Fruit fly (Drosophila melanogaster) whole organism, embryonic: ENCODE results near the gene crc.

Experiments
- Antp ChIP-seq: fragments of 200-800 bp; sonication (Bioruptor generic); optimal IDR thresholded peaks from 3 replicates; lab custom pipeline; 2016; ENCODE audit warnings: missing biosample characterization, missing genetic modification characterization
- BEAF-32 ChIP-seq: fragments of 200-800 bp; sonication (Bioruptor generic); optimal IDR thresholded peaks from 3 replicates; lab custom pipeline; 2017; ENCODE audit warnings: missing biosample characterization, missing genetic modification characterization, mild to moderate bottlenecking, moderate library complexity, missing genetic modification reagents
- CG10979 ChIP-seq: fragments of 200-800 bp; sonication (Bioruptor generic); optimal IDR thresholded peaks from 2 replicates; lab custom pipeline; 2018; ENCODE audit warnings: missing biosample characterization, mild to moderate bottlenecking, missing genetic modification characterization, moderate library complexity
- CG1233 ChIP-seq: fragments of 200-800 bp; sonication (Bioruptor generic); optimal IDR thresholded peaks from 4 replicates; lab custom pipeline; 2018; ENCODE audit warnings: missing biosample characterization, mild to moderate bottlenecking, missing genetic modification characterization
- CG12659 ChIP-seq: fragments of 200-800 bp; sonication (Bioruptor generic); optimal IDR thresholded peaks from 3 replicates; lab custom pipeline; 2017; ENCODE audit warnings: mild to moderate bottlenecking, missing biosample characterization, missing genetic modification reagents, missing genetic modification characterization
- CG13287 ChIP-seq: fragments of 200-800 bp; sonication (Bioruptor generic); IDR thresholded peaks from 2 replicates; pipeline ENCODE4 v1.3.6; 2022; ENCODE audit warnings: missing biosample characterization, missing genetic modification characterization; ENCODE audit not compliant: partially characterized antibody
- CG14710 ChIP-seq: fragments of 200-800 bp; sonication (Bioruptor generic); optimal IDR thresholded peaks from 3 replicates; lab custom pipeline; 2019; ENCODE audit warnings: missing biosample characterization, mild to moderate bottlenecking, missing genetic modification characterization, moderate library complexity
- CG15514 ChIP-seq: fragments of 200-800 bp; sonication (Bioruptor generic); optimal IDR thresholded peaks from 3 replicates; lab custom pipeline; 2017; ENCODE audit warnings: missing biosample characterization, missing genetic modification characterization, mild to moderate bottlenecking, moderate library complexity, missing genetic modification reagents
- CG16813 ChIP-seq: fragments of 200-800 bp; sonication (Bioruptor generic); IDR thresholded peaks from 3 replicates; pipeline ENCODE4 v1.3.6; 2022; ENCODE audit warnings: missing biosample characterization, missing genetic modification characterization; ENCODE audit not compliant: partially characterized antibody
- CG17359 ChIP-seq: fragments of 200-800 bp; sonication (Bioruptor generic); optimal IDR thresholded peaks from 3 replicates; lab custom pipeline; 2018; ENCODE audit warnings: missing biosample characterization, mild to moderate bottlenecking, missing genetic modification characterization, moderate library complexity
- CG17568 ChIP-seq: fragments of 200-800 bp; sonication (Bioruptor generic); optimal IDR thresholded peaks from 2 replicates; lab custom pipeline; 2018; ENCODE audit warnings: missing biosample characterization, mild to moderate bottlenecking, missing genetic modification characterization, moderate library complexity
- CG17829 ChIP-seq: fragments of 200-800 bp; optimal IDR thresholded peaks from 2 replicates; lab custom pipeline; 2019; ENCODE audit warnings: missing biosample characterization, mild to moderate bottlenecking, missing genetic modification characterization, moderate library complexity
- CG18262 ChIP-seq: fragments of 200-800 bp; optimal IDR thresholded peaks from 3 replicates; lab custom pipeline; 2019; ENCODE audit warnings: missing biosample characterization, mild to moderate bottlenecking, missing genetic modification characterization, moderate library complexity
- CG2116 ChIP-seq: fragments of 200-800 bp; sonication (Bioruptor generic); optimal IDR thresholded peaks from 3 replicates; lab custom pipeline; 2018; ENCODE audit warnings: missing biosample characterization, mild to moderate bottlenecking, missing genetic modification characterization
- CG3281 ChIP-seq: fragments of 200-800 bp; sonication (Bioruptor generic); optimal IDR thresholded peaks from 3 replicates; lab custom pipeline; 2017; ENCODE audit warnings: missing biosample characterization, mild to moderate bottlenecking, missing genetic modification characterization
- CG34224 ChIP-seq: fragments of 200-800 bp; sonication (Bioruptor generic); IDR thresholded peaks from 3 replicates; pipeline ENCODE4 v1.3.6; 2022; ENCODE audit warnings: missing biosample characterization, missing genetic modification characterization; ENCODE audit not compliant: partially characterized antibody
- CG4424 ChIP-seq: fragments of 200-800 bp; sonication (Bioruptor generic); optimal IDR thresholded peaks from 3 replicates; lab custom pipeline; 2016; ENCODE audit warnings: missing biosample characterization, missing genetic modification characterization
- CG5180 ChIP-seq: fragments of 200-800 bp; sonication (Bioruptor generic); optimal IDR thresholded peaks from 3 replicates; lab custom pipeline; 2017; ENCODE audit warnings: missing biosample characterization, missing genetic modification characterization, mild to moderate bottlenecking, moderate library complexity, missing genetic modification reagents
- CG8290 ChIP-seq, 3 experiments: fragments of 200-800 bp; sonication (Bioruptor generic); optimal IDR thresholded peaks; 2 replicates each; lab custom pipeline; 2016 to 2019; ENCODE audit warnings: missing biosample characterization in 3 of 3, missing genetic modification characterization in 3 of 3, mild to moderate bottlenecking in 2 of 3, moderate library complexity in 1 of 3
- CG8944 ChIP-seq: fragments of 200-800 bp; sonication (Bioruptor generic); optimal IDR thresholded peaks from 3 replicates; lab custom pipeline; 2016; ENCODE audit warnings: missing biosample characterization, missing genetic modification characterization
- CG9876 ChIP-seq: fragments of 200-800 bp; sonication (Bioruptor generic); optimal IDR thresholded peaks from 2 replicates; lab custom pipeline; 2016; ENCODE audit warnings: missing biosample characterization, missing genetic modification characterization
- D ChIP-seq, 2 experiments: fragments of 200-800 bp in 1 of 2; fragments of >200 bp in 1 of 2; sonication (Bioruptor generic) in 1 of 2; optimal IDR thresholded peaks; 2 replicates in 1 of 2; 3 replicates in 1 of 2; lab custom pipeline; 2017; ENCODE audit warnings: mild to moderate bottlenecking in 1 of 2, missing biosample characterization in 1 of 2, missing genetic modification characterization in 1 of 2, missing genetic modification reagents in 1 of 2
- Dfd ChIP-seq, 2 experiments: fragments of >200 bp; optimal IDR thresholded peaks; 2 replicates each; lab custom pipeline; 2017; ENCODE audit warnings: missing biosample characterization in 2 of 2, missing genetic modification characterization in 2 of 2
- Dip3 ChIP-seq: fragments of 200-800 bp; sonication (Bioruptor generic); optimal IDR thresholded peaks from 3 replicates; lab custom pipeline; 2016; ENCODE audit warnings: missing biosample characterization, missing genetic modification characterization
- ERR ChIP-seq: fragments of 200-800 bp; sonication (Bioruptor generic); optimal IDR thresholded peaks from 2 replicates; lab custom pipeline; 2016; ENCODE audit warnings: missing biosample characterization, missing genetic modification characterization
- Ets65A ChIP-seq: fragments of 200-800 bp; sonication (Bioruptor generic); peaks from one replicate; lab custom pipeline; 2016; ENCODE audit warnings: missing biosample characterization, missing genetic modification characterization
- Ets97D ChIP-seq: fragments of 200-800 bp; sonication (Bioruptor generic); optimal IDR thresholded peaks from 3 replicates; lab custom pipeline; 2016; ENCODE audit warnings: missing biosample characterization, missing genetic modification characterization
- MBD-R2 ChIP-seq: fragments of 200-800 bp; sonication (Bioruptor generic); IDR thresholded peaks from 2 replicates; pipeline ENCODE4 v1.3.6; 2022; ENCODE audit warnings: missing biosample characterization, missing genetic modification characterization
- PHDP ChIP-seq: fragments of 200-800 bp; sonication (Bioruptor generic); optimal IDR thresholded peaks from 3 replicates; lab custom pipeline; 2018; ENCODE audit warnings: missing biosample characterization, mild to moderate bottlenecking, missing genetic modification characterization, moderate library complexity
- Pdp1 ChIP-seq, 2 experiments: fragments of 200-800 bp; sonication (Bioruptor generic); optimal IDR thresholded peaks; 3 replicates each; lab custom pipeline; 2016; ENCODE audit warnings: missing biosample characterization in 2 of 2, missing genetic modification characterization in 2 of 2, mild to moderate bottlenecking in 1 of 2, moderate library complexity in 1 of 2
- Side ChIP-seq: fragments of 200-800 bp; sonication (Bioruptor generic); optimal IDR thresholded peaks from 2 replicates; lab custom pipeline; 2016; ENCODE audit warnings: missing biosample characterization, missing genetic modification characterization
- Sin3A ChIP-seq: fragments of >200 bp; optimal IDR thresholded peaks from 2 replicates; lab custom pipeline; 2018
- Sry-β ChIP-seq: fragments of 200-800 bp; sonication (Bioruptor generic); optimal IDR thresholded peaks from 2 replicates; lab custom pipeline; 2018; ENCODE audit warnings: missing biosample characterization, mild to moderate bottlenecking, missing genetic modification characterization, moderate library complexity
- Trl ChIP-seq, 3 experiments: fragments of >200 bp in 2 of 3; fragments of 200-800 bp in 1 of 3; sonication (Bioruptor generic) in 1 of 3; optimal IDR thresholded peaks; 2 replicates in 1 of 3; 3 replicates in 2 of 3; lab custom pipeline; 2016 to 2017; ENCODE audit warnings: missing biosample characterization in 1 of 3, missing genetic modification characterization in 1 of 3
- Xbp1 ChIP-seq: fragments of 200-800 bp; sonication (Bioruptor generic); optimal IDR thresholded peaks from 3 replicates; lab custom pipeline; 2016; ENCODE audit warnings: missing biosample characterization, mild to moderate bottlenecking, missing genetic modification characterization
- ash1 ChIP-seq: fragments of 200-800 bp; sonication (Bioruptor generic); optimal IDR thresholded peaks from 2 replicates; lab custom pipeline; 2018; ENCODE audit warnings: missing biosample characterization, mild to moderate bottlenecking, missing genetic modification characterization
- chif ChIP-seq, 2 experiments: fragments of 200-800 bp; sonication (Bioruptor generic); optimal IDR thresholded peaks; 3 replicates each; lab custom pipeline; 2016; ENCODE audit warnings: missing biosample characterization in 2 of 2, missing genetic modification characterization in 2 of 2
- dpn ChIP-seq, 2 experiments: fragments of 200-800 bp; sonication (Bioruptor generic); optimal IDR thresholded peaks; 3 replicates each; lab custom pipeline; 2016; ENCODE audit warnings: missing biosample characterization in 2 of 2, missing genetic modification characterization in 2 of 2
- eve ChIP-seq, 2 experiments: fragments of >200 bp; optimal IDR thresholded peaks; 2 replicates each; lab custom pipeline; 2017; ENCODE audit warnings: missing biosample characterization in 2 of 2, missing genetic modification characterization in 2 of 2
- gem ChIP-seq: fragments of 200-800 bp; sonication (Bioruptor generic); optimal IDR thresholded peaks from 2 replicates; lab custom pipeline; 2019; ENCODE audit warnings: missing biosample characterization, mild to moderate bottlenecking, missing genetic modification characterization, moderate library complexity
- grau ChIP-seq: fragments of 200-800 bp; optimal IDR thresholded peaks from 3 replicates; lab custom pipeline; 2019; ENCODE audit warnings: missing biosample characterization, mild to moderate bottlenecking, missing genetic modification characterization, moderate library complexity
- gro ChIP-seq: fragments of 200-800 bp; sonication (Bioruptor generic); optimal IDR thresholded peaks from 2 replicates; lab custom pipeline; 2016; ENCODE audit warnings: missing biosample characterization, missing genetic modification characterization
- mam ChIP-seq: fragments of 200-800 bp; sonication (Bioruptor generic); optimal IDR thresholded peaks from 3 replicates; lab custom pipeline; 2016; ENCODE audit warnings: missing biosample characterization, missing genetic modification characterization
- oc ChIP-seq: fragments of 200-800 bp; sonication (Bioruptor generic); optimal IDR thresholded peaks from 2 replicates; lab custom pipeline; 2018; ENCODE audit warnings: missing biosample characterization, mild to moderate bottlenecking, missing genetic modification characterization, moderate library complexity
- pho ChIP-seq: fragments of 200-800 bp; sonication (Bioruptor generic); optimal IDR thresholded peaks from 2 replicates; lab custom pipeline; 2016; ENCODE audit warnings: missing biosample characterization, missing genetic modification characterization
- trem ChIP-seq: fragments of 200-800 bp; optimal IDR thresholded peaks from 3 replicates; lab custom pipeline; 2019; ENCODE audit warnings: missing biosample characterization, mild to moderate bottlenecking, missing genetic modification characterization, moderate library complexity
- unc-4 ChIP-seq: fragments of 200-800 bp; sonication (Bioruptor generic); IDR thresholded peaks from 2 replicates; pipeline ENCODE4 v1.3.6; 2022; ENCODE audit warnings: missing biosample characterization, missing genetic modification characterization; ENCODE audit not compliant: partially characterized antibody
- wek ChIP-seq: fragments of 200-800 bp; sonication (Bioruptor generic); optimal IDR thresholded peaks from 3 replicates; lab custom pipeline; 2018; ENCODE audit warnings: missing biosample characterization, mild to moderate bottlenecking, missing genetic modification characterization, moderate library complexity

Gene crc

DNA sequence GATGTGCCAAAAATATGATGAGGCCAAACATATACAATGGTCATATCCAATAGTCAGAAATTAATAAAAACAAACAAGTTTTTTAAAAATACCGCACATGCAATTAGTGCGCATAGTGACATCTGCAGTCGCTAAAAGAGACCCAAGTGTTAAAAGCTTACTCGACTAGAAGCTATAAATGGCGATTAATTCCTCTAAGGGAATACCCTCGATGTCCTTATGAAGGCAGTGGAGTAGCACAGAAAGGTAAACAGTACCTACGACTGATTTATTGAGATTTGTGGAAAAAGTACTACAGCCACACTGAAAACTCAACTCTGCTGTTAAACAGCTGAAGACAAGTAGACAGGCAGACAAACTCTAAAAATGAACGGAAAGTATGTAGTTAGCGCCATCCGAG lies 49.8 kb upstream of the crc start (continued):
- no peak for TF ChIP-seq Trl (optimal IDR thresholded peaks at IDR 0.05; lab: Kevin White, UChicago)
- TF ChIP-seq Trl (GFP tag; optimal IDR thresholded peaks at IDR 0.05; lab: Kevin White, UChicago) = peak; percentile 39
- TF ChIP-seq CG17829 (tag; lab: Kevin White, UChicago) = peak; percentile 43
- TF ChIP-seq oc (tag; lab: Kevin White, UChicago) = no peak
- peak; percentile 43; the same call in 1 of the 2 replicates for TF ChIP-seq unc-4 (GFP tag; lab: Robert Waterston, UW)
- peak; percentile 9 for TF ChIP-seq Side (GFP tag; lab: Kevin White, UChicago)
- TF ChIP-seq MBD-R2 = 0 out of 2 replicates have a peak, but pooled peaks have one; percentile 48
- TF ChIP-seq CG15514 (GFP tag; lab: Kevin White, UChicago) = peak; percentile 72
- TF ChIP-seq CG16813 = 0 out of 3 replicates have a peak, but pooled peaks have one; percentile 34
- TF ChIP-seq Ets65A (GFP tag; lab: Kevin White, UChicago) = peak; percentile 77
- peak; percentile 68 for TF ChIP-seq CG14710
- peak; percentile 33 for TF ChIP-seq grau (tag; lab: Kevin White, UChicago)
- peak; percentile 17 for TF ChIP-seq CG4424
- peak; percentile 54 for TF ChIP-seq Antp
- TF ChIP-seq Dip3 (GFP tag; lab: Kevin White, UChicago) = no peak
- TF ChIP-seq Sin3A (lab: Kevin White, UChicago) = peak; percentile 37
- TF ChIP-seq Ets97D (GFP tag; lab: Kevin White, UChicago) = peak; percentile 22
- TF ChIP-seq CG8944 = no peak
- peak; percentile 29 for TF ChIP-seq CG18262 (tag; lab: Kevin White, UChicago)
- TF ChIP-seq CG3281 (GFP tag; lab: Kevin White, UChicago) = peak; percentile 36
- TF ChIP-seq dpn (GFP tag; optimal IDR thresholded peaks at IDR 0.05; lab: Kevin White, UChicago) = peak in 1 of 2 experiments; percentile 18
- TF ChIP-seq ash1 (GFP tag; lab: Kevin White, UChicago) = peak; percentile 9
- peak; percentile 51; the same call in 1 of the 2 replicates for TF ChIP-seq CG13287 (GFP tag; lab: Robert Waterston, UW)
- TF ChIP-seq BEAF-32 = peak; percentile 44
- peak; percentile 4 for TF ChIP-seq CG8290 (GFP tag; optimal IDR thresholded peaks at IDR 0.05; lab: Kevin White, UChicago)
- TF ChIP-seq CG8290 (tag; optimal IDR thresholded peaks at IDR 0.05; lab: Kevin White, UChicago) = no peak
- TF ChIP-seq pho = peak; percentile 19
- TF ChIP-seq CG2116 (GFP tag; lab: Kevin White, UChicago) = peak; percentile 16
- peak; percentile 15 for TF ChIP-seq CG17568 (GFP tag; lab: Kevin White, UChicago)
- TF ChIP-seq chif (GFP tag; optimal IDR thresholded peaks at IDR 0.05; lab: Kevin White, UChicago) = peak in 1 of 2 experiments; percentile 24
- TF ChIP-seq PHDP (tag; lab: Kevin White, UChicago) = peak; percentile 21
- TF ChIP-seq CG34224 (GFP tag; lab: Robert Waterston, UW) = peak; percentile 29; the same call in 1 of the 3 replicates
- peak; percentile 25 for TF ChIP-seq Xbp1 (GFP tag; lab: Kevin White, UChicago)
- TF ChIP-seq CG12659 (GFP tag; lab: Kevin White, UChicago) = peak; percentile 30
- TF ChIP-seq trem (tag; lab: Kevin White, UChicago) = peak; percentile 53
- TF ChIP-seq CG10979 (tag; lab: Kevin White, UChicago) = peak; percentile 24
- TF ChIP-seq ERR (GFP tag; lab: Kevin White, UChicago) = peak; percentile 7
- TF ChIP-seq mam (GFP tag; lab: Kevin White, UChicago) = peak; percentile 16
- peak; percentile 12 for TF ChIP-seq CG1233 (GFP tag; lab: Kevin White, UChicago)
- peak; percentile 57 for TF ChIP-seq gro (GFP tag; lab: Kevin White, UChicago)
- TF ChIP-seq Sry-β = peak; percentile 46
- TF ChIP-seq wek (GFP tag; lab: Kevin White, UChicago) = peak; percentile 99
- no peak for TF ChIP-seq Dfd (GFP tag; optimal IDR thresholded peaks at IDR 0.05; lab: Kevin White, UChicago)
- no peak for TF ChIP-seq D (optimal IDR thresholded peaks at IDR 0.05; lab: Kevin White, UChicago)
- TF ChIP-seq D (GFP tag; optimal IDR thresholded peaks at IDR 0.05; lab: Kevin White, UChicago) = peak; percentile 25
- no peak for TF ChIP-seq eve (GFP tag; optimal IDR thresholded peaks at IDR 0.05; lab: Kevin White, UChicago)
- TF ChIP-seq CG9876 (GFP tag; lab: Kevin White, UChicago) = peak; percentile 9
- TF ChIP-seq CG17359 (tag; lab: Kevin White, UChicago) = peak; percentile 8
- peak; percentile 14 to 26 for TF ChIP-seq Pdp1 (GFP tag; optimal IDR thresholded peaks at IDR 0.05; lab: Kevin White, UChicago)
- no peak for TF ChIP-seq CG5180 (GFP tag; lab: Kevin White, UChicago)
- peak; percentile 35 for TF ChIP-seq gem (tag; lab: Kevin White, UChicago)
